Worm (Caenorhabditis elegans) whole organism, young adult: ENCODE data around the gene srt-43.

ENCODE experiments used
- F55B11.4 ChIP-seq: sonication (generic microtip); optimal IDR thresholded peaks from 2 replicates; lab custom pipeline; 2016; ENCODE audit warnings: missing compliant biosample characterization, missing genetic modification characterization, borderline replicate concordance; ENCODE audit not compliant: insufficient read depth
- Y95B8A.8 ChIP-seq: fragments of 200-800 bp; sonication (Bioruptor generic); IDR thresholded peaks from 2 replicates; pipeline ENCODE4 v1.3.6; 2022; ENCODE audit warnings: missing genetic modification reagents, missing genetic modification characterization, missing compliant biosample characterization
- ama-1 ChIP-seq, 3 experiments: fragments of 150-350 bp in 1 of 3; sonication (generic microtip) in 2 of 3; optimal IDR thresholded peaks; 2 replicates each; lab custom pipeline; 2014 to 2018; ENCODE audit warnings: missing biosample characterization in 2 of 3, missing genetic modification characterization in 2 of 3, missing genetic modification reagents in 2 of 3
- attf-5 ChIP-seq: fragments of 200-800 bp; sonication (Bioruptor generic); optimal IDR thresholded peaks from 2 replicates; lab custom pipeline; 2018; ENCODE audit warnings: mild to moderate bottlenecking, missing genetic modification characterization, missing compliant biosample characterization
- lag-1 ChIP-seq: fragments of 200-800 bp; sonication (Bioruptor generic); IDR thresholded peaks from 2 replicates; pipeline ENCODE4 v1.3.6; 2022; ENCODE audit warnings: missing genetic modification reagents, missing genetic modification characterization, missing compliant biosample characterization
- let-607 ChIP-seq, 2 experiments: fragments of 200-800 bp in 1 of 2; sonication (Bioruptor generic) in 1 of 2; sonication (generic microtip) in 1 of 2; optimal IDR thresholded peaks; 2 replicates each; lab custom pipeline; 2016 to 2018; ENCODE audit warnings: mild to moderate bottlenecking in 2 of 2, missing compliant biosample characterization in 2 of 2, missing genetic modification characterization in 2 of 2, moderate library complexity in 2 of 2, missing genotype in 1 of 2
- madf-3 ChIP-seq: fragments of 200-800 bp; sonication (Bioruptor generic); IDR thresholded peaks from 2 replicates; pipeline ENCODE4 v1.3.6; 2022; ENCODE audit warnings: missing genetic modification reagents, missing genetic modification characterization, missing compliant biosample characterization
- pbrm-1 ChIP-seq: fragments of 200-800 bp; sonication (Bioruptor generic); IDR thresholded peaks from 2 replicates; pipeline ENCODE4 v1.3.6; 2022; ENCODE audit warnings: missing genetic modification reagents, missing genetic modification characterization, missing compliant biosample characterization
- tlf-1 ChIP-seq: fragments of 200-800 bp; sonication (Bioruptor generic); optimal IDR thresholded peaks from 2 replicates; lab custom pipeline; 2018; ENCODE audit warnings: mild to moderate bottlenecking, missing genetic modification characterization, missing compliant biosample characterization
- unc-130 ChIP-seq: sonication (generic microtip); optimal IDR thresholded peaks from 2 replicates; lab custom pipeline; 2016; ENCODE audit warnings: missing genetic modification reagents, missing genetic modification characterization, missing compliant biosample characterization
- unc-62 ChIP-seq: fragments of 150-350 bp; optimal IDR thresholded peaks from 2 replicates; lab custom pipeline; 2014; ENCODE audit warnings: missing biosample characterization, missing genetic modification reagents, missing genetic modification characterization

DNA sequence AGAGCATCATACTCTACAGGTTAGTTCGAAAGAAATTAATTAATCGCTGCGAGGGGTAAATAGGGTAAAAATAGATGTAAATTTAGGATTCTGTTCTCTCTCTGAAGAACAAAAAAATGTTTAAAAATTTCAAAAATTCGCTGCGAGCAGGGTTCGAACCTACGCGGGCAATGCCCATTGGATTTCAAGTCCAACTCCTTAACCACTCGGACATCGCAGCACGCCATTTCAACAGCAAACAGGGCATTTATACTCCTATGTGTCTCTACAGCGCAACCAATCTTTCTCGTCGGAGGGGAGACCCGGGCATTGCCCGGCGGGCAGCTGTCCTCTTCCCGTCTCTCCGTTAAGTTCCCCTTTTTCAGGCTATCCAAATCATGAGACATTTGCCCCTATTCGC is 11.2 kb downstream of the srt-43 start:
- peak; percentile 81 for TF ChIP-seq pbrm-1
- TF ChIP-seq Y95B8A.8: peak; percentile 33; the same call in 1 of the 2 replicates
- TF ChIP-seq attf-5: peak; percentile 81
- peak; percentile 8 to 22 for TF ChIP-seq let-607 (tag; optimal IDR thresholded peaks at IDR 0.05; lab: Kevin White, UChicago)
- TF ChIP-seq madf-3 (GFP tag; lab: Robert Waterston, UW): no peak
- no peak for TF ChIP-seq F55B11.4 (tag; lab: Kevin White, UChicago)
- TF ChIP-seq lag-1 (GFP tag; lab: Robert Waterston, UW): no peak
- no peak for TF ChIP-seq tlf-1
- peak; percentile 17 for TF ChIP-seq unc-130 (GFP tag; lab: Kevin White, UChicago)
- no peak for TF ChIP-seq ama-1 (optimal IDR thresholded peaks at IDR 0.05; lab: Kevin White, UChicago)
- TF ChIP-seq ama-1 (GFP tag; optimal IDR thresholded peaks at IDR 0.05; lab: Kevin White, UChicago): peak in 1 of 2 experiments; percentile 76
- no peak for TF ChIP-seq unc-62 (GFP tag; lab: Kevin White, UChicago)
